Worm (Caenorhabditis elegans): Measurements from ENCODE around the gene F46H5.2.

DNA sequence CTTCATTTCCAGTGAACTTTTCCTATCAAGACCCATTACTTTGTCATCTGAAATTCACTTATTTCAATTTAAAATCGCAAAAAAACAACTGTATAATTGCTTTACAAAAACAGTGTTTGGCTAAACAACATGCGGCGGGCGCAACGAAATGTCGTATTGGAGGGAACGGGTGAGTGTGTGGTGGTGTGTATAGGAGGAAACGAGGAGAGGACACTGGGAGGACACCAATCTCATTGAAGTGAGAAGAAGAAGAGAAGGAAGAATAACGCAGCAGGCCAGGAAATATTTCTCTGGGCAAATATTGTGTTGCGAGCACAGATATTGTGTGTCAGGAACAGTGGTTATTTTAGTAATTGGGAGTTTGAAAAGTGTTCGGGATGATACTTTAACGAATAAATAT, 10.9 kb upstream of the F46H5.2 start, which contains the start of gene F46H5.4:
- TF ChIP-seq ama-1 (optimal IDR thresholded peaks at IDR 0.05) (no peak), ama-1 (GFP tag; optimal IDR thresholded peaks at IDR 0.05) (no peak), T26A5.8 (tag; optimal IDR thresholded peaks at IDR 0.05) (no peak), sea-2 (GFP tag; IDR thresholded peaks at IDR 0.05) (no peak), F49E8.2 (tag; optimal IDR thresholded peaks at IDR 0.05; ENCODE audit: insufficient read depth) (no peak), snpc-3.4 (tag; optimal IDR thresholded peaks at IDR 0.05) (no peak), mcd-1 (GFP tag; IDR thresholded peaks at IDR 0.05) (no peak), lin-26 (GFP tag; IDR thresholded peaks at IDR 0.05) (no peak), egl-44 (GFP tag; IDR thresholded peaks at IDR 0.05) (no peak), nhr-120 (GFP tag; IDR thresholded peaks at IDR 0.05) (no peak), madf-3 (GFP tag; IDR thresholded peaks at IDR 0.05) (no peak), aptf-3 (GFP tag; IDR thresholded peaks at IDR 0.05) (no peak), atf-7 (tag; optimal IDR thresholded peaks at IDR 0.05) (no peak), pha-4 (tag; optimal IDR thresholded peaks at IDR 0.05) (no peak)

All from whole organism, young adult.